Fruit fly (Drosophila melanogaster) whole organism, embryonic: ENCODE results near the gene CG9286.
A peak's percentile ranks its signal among the peaks of the same experiment; 100 is the strongest.

ENCODE experiments used
- Abd-B ChIP-seq: fragments of 200-800 bp; sonication (Bioruptor generic); optimal IDR thresholded peaks from 2 replicates; lab custom pipeline; 2018; ENCODE audit warnings: missing biosample characterization, mild to moderate bottlenecking, missing genetic modification characterization, moderate library complexity
- B-H1 ChIP-seq: fragments of 200-800 bp; sonication (Bioruptor generic); IDR thresholded peaks from 3 replicates; pipeline ENCODE4 v1.3.6; 2022; ENCODE audit warnings: missing biosample characterization, missing genetic modification characterization
- CG12071 ChIP-seq: fragments of 200-800 bp; sonication (Bioruptor generic); optimal IDR thresholded peaks from 3 replicates; lab custom pipeline; 2018; ENCODE audit warnings: missing biosample characterization, mild to moderate bottlenecking, missing genetic modification characterization
- CG14860 ChIP-seq: fragments of 200-800 bp; sonication (Bioruptor generic); IDR thresholded peaks from 3 replicates; pipeline ENCODE4 v1.3.6; 2022; ENCODE audit warnings: missing biosample characterization, missing genetic modification characterization; ENCODE audit not compliant: partially characterized antibody
- CG1792 ChIP-seq: fragments of 200-800 bp; sonication (Bioruptor generic); optimal IDR thresholded peaks from 2 replicates; lab custom pipeline; 2016; ENCODE audit warnings: missing biosample characterization, missing genetic modification characterization
- CG18262 ChIP-seq: fragments of 200-800 bp; optimal IDR thresholded peaks from 3 replicates; lab custom pipeline; 2019; ENCODE audit warnings: missing biosample characterization, mild to moderate bottlenecking, missing genetic modification characterization, moderate library complexity
- CG18599 ChIP-seq: fragments of 200-800 bp; sonication (Bioruptor generic); optimal IDR thresholded peaks from 3 replicates; lab custom pipeline; 2017; ENCODE audit warnings: missing biosample characterization, missing genetic modification characterization, mild to moderate bottlenecking, moderate library complexity, missing genetic modification reagents
- CG2712 ChIP-seq: fragments of 200-800 bp; optimal IDR thresholded peaks from 3 replicates; lab custom pipeline; 2019; ENCODE audit warnings: missing biosample characterization, mild to moderate bottlenecking, missing genetic modification characterization, moderate library complexity
- CG30431 ChIP-seq: fragments of 200-800 bp; sonication (Bioruptor generic); optimal IDR thresholded peaks from 2 replicates; lab custom pipeline; 2017; ENCODE audit warnings: missing biosample characterization, missing genetic modification characterization
- CG32767 ChIP-seq: fragments of 200-800 bp; sonication (Bioruptor generic); IDR thresholded peaks from 2 replicates; pipeline ENCODE4 v1.3.6; 2022; ENCODE audit warnings: missing biosample characterization, missing genetic modification characterization
- CG3407 ChIP-seq: fragments of 200-800 bp; sonication (Bioruptor generic); optimal IDR thresholded peaks from 2 replicates; lab custom pipeline; 2018; ENCODE audit warnings: missing biosample characterization, mild to moderate bottlenecking, missing genetic modification characterization
- CG42726 ChIP-seq: fragments of 200-800 bp; sonication (Bioruptor generic); IDR thresholded peaks from 2 replicates; pipeline ENCODE4 v1.3.6; 2022; ENCODE audit warnings: missing biosample characterization, missing genetic modification characterization; ENCODE audit not compliant: partially characterized antibody
- CG4328 ChIP-seq: fragments of 200-800 bp; sonication (Bioruptor generic); optimal IDR thresholded peaks from 3 replicates; lab custom pipeline; 2017; ENCODE audit warnings: missing biosample characterization, missing genetic modification reagents, missing genetic modification characterization
- CG4730 ChIP-seq: fragments of 200-800 bp; sonication (Bioruptor generic); IDR thresholded peaks from 2 replicates; pipeline ENCODE4 v1.3.6; 2022; ENCODE audit warnings: missing biosample characterization, missing genetic modification characterization
- CG6791 ChIP-seq: fragments of 200-800 bp; sonication (Bioruptor generic); IDR thresholded peaks from 3 replicates; pipeline ENCODE4 v1.3.6; 2022; ENCODE audit warnings: missing biosample characterization, missing genetic modification characterization; ENCODE audit not compliant: partially characterized antibody
- CG7987 ChIP-seq: fragments of 200-800 bp; sonication (Bioruptor generic); optimal IDR thresholded peaks from 2 replicates; lab custom pipeline; 2018; ENCODE audit warnings: missing biosample characterization, mild to moderate bottlenecking, missing genetic modification characterization, moderate library complexity
- CG9437 ChIP-seq: fragments of 200-800 bp; sonication (Bioruptor generic); optimal IDR thresholded peaks from 2 replicates; lab custom pipeline; 2018; ENCODE audit warnings: missing biosample characterization, mild to moderate bottlenecking, missing genetic modification characterization
- Ets97D ChIP-seq: fragments of 200-800 bp; sonication (Bioruptor generic); optimal IDR thresholded peaks from 3 replicates; lab custom pipeline; 2016; ENCODE audit warnings: missing biosample characterization, missing genetic modification characterization
- H2.0 ChIP-seq: fragments of 200-800 bp; sonication (Bioruptor generic); IDR thresholded peaks from 2 replicates; pipeline ENCODE4 v1.3.6; 2022; ENCODE audit warnings: missing biosample characterization, missing genetic modification characterization
- HLHmδ ChIP-seq: fragments of 200-800 bp; sonication (Bioruptor generic); optimal IDR thresholded peaks from 2 replicates; lab custom pipeline; 2018; ENCODE audit warnings: missing biosample characterization, mild to moderate bottlenecking, missing genetic modification characterization, moderate library complexity
- Hmx ChIP-seq: fragments of 200-800 bp; sonication (Bioruptor generic); optimal IDR thresholded peaks from 2 replicates; lab custom pipeline; 2016; ENCODE audit warnings: missing biosample characterization, missing genetic modification characterization
- Hr51 ChIP-seq, 2 experiments: fragments of 200-800 bp; sonication (Bioruptor generic); optimal IDR thresholded peaks; 2 replicates in 1 of 2; 3 replicates in 1 of 2; lab custom pipeline; 2016 to 2018; ENCODE audit warnings: missing biosample characterization in 2 of 2, missing genetic modification characterization in 2 of 2, mild to moderate bottlenecking in 1 of 2, moderate library complexity in 1 of 2
- Hr78 ChIP-seq, 2 experiments: fragments of 200-800 bp in 1 of 2; fragments of >200 bp in 1 of 2; sonication (Bioruptor generic) in 1 of 2; optimal IDR thresholded peaks; 2 replicates each; lab custom pipeline; 2017 to 2019; ENCODE audit warnings: missing biosample characterization in 2 of 2, missing genetic modification characterization in 2 of 2, mild to moderate bottlenecking in 1 of 2, moderate library complexity in 1 of 2
- Jarid2 ChIP-seq: fragments of 200-800 bp; sonication (Bioruptor generic); optimal IDR thresholded peaks from 3 replicates; lab custom pipeline; 2017; ENCODE audit warnings: mild to moderate bottlenecking, missing biosample characterization, missing genetic modification reagents, missing genetic modification characterization
- Mes4 ChIP-seq: fragments of 200-800 bp; sonication (Bioruptor generic); optimal IDR thresholded peaks from 2 replicates; lab custom pipeline; 2016; ENCODE audit warnings: missing biosample characterization, missing genetic modification characterization
- Ptx1 ChIP-seq: fragments of 200-800 bp; sonication (Bioruptor generic); IDR thresholded peaks from 2 replicates; pipeline ENCODE4 v1.3.6; 2022; ENCODE audit warnings: missing biosample characterization, missing genetic modification characterization
- Side ChIP-seq: fragments of 200-800 bp; sonication (Bioruptor generic); optimal IDR thresholded peaks from 2 replicates; lab custom pipeline; 2016; ENCODE audit warnings: missing biosample characterization, missing genetic modification characterization
- Sox100B ChIP-seq: fragments of 200-800 bp; sonication (Bioruptor generic); optimal IDR thresholded peaks from 3 replicates; lab custom pipeline; 2018; ENCODE audit warnings: missing biosample characterization, mild to moderate bottlenecking, missing genetic modification characterization
- Sox102F ChIP-seq: fragments of 200-800 bp; sonication (Bioruptor generic); optimal IDR thresholded peaks from 2 replicates; lab custom pipeline; 2018; ENCODE audit warnings: missing biosample characterization, mild to moderate bottlenecking, missing genetic modification characterization, moderate library complexity
- ato ChIP-seq: fragments of 200-800 bp; sonication (Bioruptor generic); IDR thresholded peaks from 2 replicates; pipeline ENCODE4 v1.3.6; 2022; ENCODE audit warnings: missing biosample characterization, missing genetic modification characterization; ENCODE audit not compliant: partially characterized antibody
- corto ChIP-seq: fragments of 200-800 bp; sonication (Bioruptor generic); optimal IDR thresholded peaks from 2 replicates; lab custom pipeline; 2016; ENCODE audit warnings: missing biosample characterization, mild to moderate bottlenecking, missing genetic modification characterization, moderate library complexity
- esg ChIP-seq: fragments of 200-800 bp; sonication (Bioruptor generic); conservative IDR thresholded peaks from 2 replicates; pipeline ENCODE4 v1.3.6; 2022; ENCODE audit warnings: missing biosample characterization, missing genetic modification characterization
- ewg ChIP-seq: fragments of 200-800 bp; sonication (Bioruptor generic); optimal IDR thresholded peaks from 3 replicates; lab custom pipeline; 2017; ENCODE audit warnings: mild to moderate bottlenecking, missing biosample characterization, missing genetic modification reagents, missing genetic modification characterization
- fd102C ChIP-seq: fragments of 200-800 bp; sonication (Bioruptor generic); optimal IDR thresholded peaks from 2 replicates; lab custom pipeline; 2018; ENCODE audit warnings: missing biosample characterization, mild to moderate bottlenecking, missing genetic modification characterization, moderate library complexity
- gro ChIP-seq: fragments of 200-800 bp; sonication (Bioruptor generic); optimal IDR thresholded peaks from 2 replicates; lab custom pipeline; 2016; ENCODE audit warnings: missing biosample characterization, missing genetic modification characterization
- her ChIP-seq: fragments of 200-800 bp; sonication (Bioruptor generic); optimal IDR thresholded peaks from 2 replicates; lab custom pipeline; 2016; ENCODE audit warnings: missing biosample characterization, missing genetic modification characterization
- kay ChIP-seq: fragments of 200-800 bp; sonication (Bioruptor generic); optimal IDR thresholded peaks from 2 replicates; lab custom pipeline; 2016; ENCODE audit warnings: missing biosample characterization, missing genetic modification characterization
- kni ChIP-seq: fragments of 200-800 bp; sonication (Bioruptor generic); optimal IDR thresholded peaks from 3 replicates; lab custom pipeline; 2017; ENCODE audit warnings: mild to moderate bottlenecking, missing biosample characterization, missing genetic modification reagents, missing genetic modification characterization
- nau ChIP-seq: fragments of 200-800 bp; sonication (Bioruptor generic); optimal IDR thresholded peaks from 3 replicates; lab custom pipeline; 2017; ENCODE audit warnings: missing biosample characterization, mild to moderate bottlenecking, missing genetic modification characterization, missing genetic modification reagents
- nmo ChIP-seq: fragments of 200-800 bp; sonication (Bioruptor generic); optimal IDR thresholded peaks from 2 replicates; lab custom pipeline; 2018; ENCODE audit warnings: missing biosample characterization, mild to moderate bottlenecking, missing genetic modification characterization, moderate library complexity
- pfk ChIP-seq: fragments of 200-800 bp; sonication (Bioruptor generic); optimal IDR thresholded peaks from 2 replicates; lab custom pipeline; 2018; ENCODE audit warnings: missing biosample characterization, mild to moderate bottlenecking, missing genetic modification characterization, moderate library complexity
- sc ChIP-seq, 3 experiments: fragments of >200 bp in 2 of 3; fragments of 200-800 bp in 1 of 3; sonication (Bioruptor generic) in 1 of 3; optimal IDR thresholded peaks; 2 replicates in 2 of 3; 3 replicates in 1 of 3; lab custom pipeline; 2017; ENCODE audit warnings: mild to moderate bottlenecking in 1 of 3, missing biosample characterization in 1 of 3, missing genetic modification characterization in 1 of 3, missing genetic modification reagents in 1 of 3
- slou ChIP-seq: fragments of 200-800 bp; sonication (Bioruptor generic); optimal IDR thresholded peaks from 3 replicates; lab custom pipeline; 2016; ENCODE audit warnings: missing biosample characterization, missing genetic modification characterization
- slp2 ChIP-seq: fragments of 200-800 bp; sonication (Bioruptor generic); optimal IDR thresholded peaks from 2 replicates; lab custom pipeline; 2016; ENCODE audit warnings: missing biosample characterization, missing genetic modification characterization
- tin ChIP-seq: fragments of 200-800 bp; sonication (Bioruptor generic); optimal IDR thresholded peaks from 3 replicates; lab custom pipeline; 2016; ENCODE audit warnings: missing biosample characterization, missing genetic modification characterization
- tna ChIP-seq: fragments of 200-800 bp; sonication (Bioruptor generic); IDR thresholded peaks from 2 replicates; pipeline ENCODE4 v1.3.6; 2022; ENCODE audit warnings: missing biosample characterization, missing genetic modification characterization; ENCODE audit not compliant: partially characterized antibody
- zfh2 ChIP-seq: fragments of 200-800 bp; sonication (Bioruptor generic); optimal IDR thresholded peaks from 2 replicates; lab custom pipeline; 2016; ENCODE audit warnings: missing biosample characterization, missing genetic modification characterization

Gene CG9286

DNA sequence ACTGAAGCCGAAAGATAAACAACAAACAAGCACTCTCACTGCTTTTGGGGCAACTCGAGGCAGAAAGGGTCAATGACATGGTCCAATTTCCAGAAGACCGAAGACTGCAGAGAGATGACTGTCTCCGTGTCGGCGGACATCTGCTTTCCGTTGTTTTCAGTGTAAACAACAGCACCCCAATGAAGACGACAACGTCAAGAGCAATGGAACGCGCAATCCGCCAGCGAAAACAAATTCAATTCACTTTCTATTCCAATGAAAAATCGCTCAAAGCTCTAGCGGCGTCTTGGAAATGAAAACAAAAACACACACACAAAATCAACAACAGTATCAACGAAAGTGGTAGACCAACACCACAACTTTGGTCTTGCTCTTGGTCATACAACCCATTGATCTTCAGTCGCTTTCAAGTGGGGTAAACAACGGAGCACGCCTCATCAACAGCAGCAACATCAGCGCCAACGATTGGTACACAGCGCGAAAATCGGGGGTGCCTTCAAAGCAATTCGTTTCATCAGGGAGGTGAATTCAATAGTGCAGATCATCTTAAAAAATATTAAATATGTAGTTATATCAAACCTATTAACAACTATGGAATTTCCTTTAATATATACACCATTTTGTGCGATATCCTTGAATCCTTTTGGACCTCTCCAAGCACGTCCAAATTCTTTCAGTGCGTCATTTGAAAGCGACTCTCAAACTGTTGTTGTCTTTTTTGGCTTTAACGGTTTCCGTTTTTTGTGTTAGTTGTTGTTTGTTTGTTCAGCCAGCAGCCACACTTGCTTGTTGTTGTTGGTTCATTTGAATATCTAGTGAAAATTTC, 36.9 kb downstream of the CG9286 start (continued):
- peak; percentile 63 for TF ChIP-seq ewg
- no peak for TF ChIP-seq CG12071 (GFP tag; lab: Kevin White, UChicago)
- TF ChIP-seq H2.0 = peak; percentile 25
- TF ChIP-seq CG3407 (GFP tag; lab: Kevin White, UChicago) = peak; percentile 29
- peak; percentile 23 for TF ChIP-seq CG18599 (GFP tag; lab: Kevin White, UChicago)
- peak; percentile 96 for TF ChIP-seq kni (GFP tag; lab: Kevin White, UChicago)
- no peak for TF ChIP-seq zfh2 (GFP tag; lab: Kevin White, UChicago)
- peak; percentile 66 for TF ChIP-seq CG9437 (GFP tag; lab: Kevin White, UChicago)
- TF ChIP-seq gro (GFP tag; lab: Kevin White, UChicago) = no peak
- peak in 1 of 2 experiments; percentile 73 for TF ChIP-seq Hr51 (GFP tag; optimal IDR thresholded peaks at IDR 0.05; lab: Kevin White, UChicago)
- TF ChIP-seq fd102C (GFP tag; lab: Kevin White, UChicago) = no peak
- peak; percentile 22 for TF ChIP-seq CG4328 (GFP tag; lab: Kevin White, UChicago)
- peak; percentile 30 for TF ChIP-seq nau (GFP tag; lab: Kevin White, UChicago)
- no peak for TF ChIP-seq HLHmδ
- peak in 1 of 2 experiments; percentile 52 for TF ChIP-seq Hr78 (GFP tag; optimal IDR thresholded peaks at IDR 0.05; lab: Kevin White, UChicago)
- peak; percentile 86 for TF ChIP-seq CG18262 (tag; lab: Kevin White, UChicago)
- no peak for TF ChIP-seq Jarid2 (GFP tag; lab: Kevin White, UChicago)
- TF ChIP-seq Sox100B (GFP tag; lab: Kevin White, UChicago) = peak; percentile 71
- no peak for TF ChIP-seq Hmx (GFP tag; lab: Kevin White, UChicago)
- peak; percentile 88 for TF ChIP-seq nmo (GFP tag; lab: Kevin White, UChicago)
- TF ChIP-seq CG4730 (GFP tag; lab: Robert Waterston, UW) = peak; percentile 34; the same call in 1 of the 2 replicates
- no peak for TF ChIP-seq CG1792 (GFP tag; lab: Kevin White, UChicago)
- TF ChIP-seq CG6791 = no peak
- TF ChIP-seq CG32767 = peak; percentile 62
- TF ChIP-seq sc (optimal IDR thresholded peaks at IDR 0.05; lab: Kevin White, UChicago) = no peak
- TF ChIP-seq sc (GFP tag; optimal IDR thresholded peaks at IDR 0.05; lab: Kevin White, UChicago) = peak; percentile 78
- peak; percentile 39 for TF ChIP-seq esg (GFP tag; lab: Robert Waterston, UW)
- TF ChIP-seq CG14860 (GFP tag; lab: Robert Waterston, UW) = no peak
- no peak for TF ChIP-seq Ets97D (GFP tag; lab: Kevin White, UChicago)
- TF ChIP-seq kay (GFP tag; lab: Kevin White, UChicago) = peak; percentile 50
- TF ChIP-seq tin (GFP tag; lab: Kevin White, UChicago) = peak; percentile 58
- peak; percentile 82 for TF ChIP-seq Sox102F (GFP tag; lab: Kevin White, UChicago)
- no peak for TF ChIP-seq pfk
- peak; percentile 1 for TF ChIP-seq slou (GFP tag; lab: Kevin White, UChicago)
- TF ChIP-seq corto (GFP tag; lab: Kevin White, UChicago) = no peak
- TF ChIP-seq CG30431 (GFP tag; lab: Kevin White, UChicago) = peak; percentile 9
- TF ChIP-seq Mes4 (GFP tag; lab: Kevin White, UChicago) = no peak
- TF ChIP-seq B-H1 (GFP tag; lab: Robert Waterston, UW) = no peak
- TF ChIP-seq ato (GFP tag; lab: Robert Waterston, UW) = no peak
- peak; percentile 22 for TF ChIP-seq Side
- no peak for TF ChIP-seq slp2 (GFP tag; lab: Kevin White, UChicago)
- TF ChIP-seq CG42726 (GFP tag; lab: Robert Waterston, UW) = no peak
- peak; percentile 53 for TF ChIP-seq Abd-B (GFP tag; lab: Kevin White, UChicago)
- peak; percentile 77 for TF ChIP-seq Ptx1
- TF ChIP-seq her (GFP tag; lab: Kevin White, UChicago) = no peak
- TF ChIP-seq CG7987 (GFP tag; lab: Kevin White, UChicago) = no peak
- TF ChIP-seq CG2712 (tag; lab: Kevin White, UChicago) = peak; percentile 82
- no peak for TF ChIP-seq tna (GFP tag; lab: Robert Waterston, UW)
